Worm (Caenorhabditis elegans): Measurements from ENCODE around the gene cyp-25A1.

DNA sequence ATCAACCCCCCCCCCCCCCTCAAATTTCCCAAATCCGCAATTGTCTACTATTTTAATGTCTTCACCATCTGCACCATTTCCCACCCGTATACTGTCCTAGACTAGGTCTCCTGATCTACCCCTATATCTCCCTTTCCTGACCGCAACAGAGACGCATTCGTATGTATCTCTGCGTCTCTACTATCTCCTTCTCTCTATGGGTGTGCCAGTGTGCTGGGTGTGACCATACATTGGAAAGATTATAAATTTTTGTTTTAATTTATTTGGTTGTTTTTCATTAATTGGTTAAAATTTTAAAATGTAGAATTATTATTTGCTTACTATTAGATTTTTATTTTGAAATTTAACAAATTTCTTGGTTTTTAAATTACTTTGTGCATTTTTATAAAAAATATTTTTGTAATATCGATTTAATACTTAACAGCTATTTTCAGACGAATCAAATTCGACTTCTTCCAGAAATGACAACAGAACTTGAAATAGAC lies 10.4 kb upstream of the cyp-25A1 start, which contains the start of gene amx-1:
- no peak for TF ChIP-seq mdl-1 (tag; optimal IDR thresholded peaks at IDR 0.05)
- no peak for TF ChIP-seq nhr-25 (tag; optimal IDR thresholded peaks at IDR 0.05)
- TF ChIP-seq aly-2 (tag; optimal IDR thresholded peaks at IDR 0.05) = no peak
- no peak for TF ChIP-seq nhr-28 (tag; optimal IDR thresholded peaks at IDR 0.05)
- TF ChIP-seq pqm-1 (tag; optimal IDR thresholded peaks at IDR 0.05) = no peak
- TF ChIP-seq skn-1 (tag; optimal IDR thresholded peaks at IDR 0.05) = no peak
- TF ChIP-seq pha-4 (tag; optimal IDR thresholded peaks at IDR 0.05) = no peak
- TF ChIP-seq nhr-237 (tag; optimal IDR thresholded peaks at IDR 0.05) = no peak
- TF ChIP-seq ceh-28 (tag; optimal IDR thresholded peaks at IDR 0.05) = no peak

All from whole organism, L3 larva.